Worm (Caenorhabditis elegans) whole organism, L1 larva: ENCODE results near the gene nhr-50.

Experiments
- C34B4.2 ChIP-seq: sonication (generic microtip); optimal IDR thresholded peaks from 2 replicates; lab custom pipeline; 2017; ENCODE audit warnings: mild to moderate bottlenecking, missing genetic modification characterization, missing compliant biosample characterization
- Y116A8C.19 ChIP-seq: sonication (generic microtip); optimal IDR thresholded peaks from 2 replicates; lab custom pipeline; 2016; ENCODE audit warnings: missing compliant biosample characterization, missing genetic modification characterization, borderline replicate concordance
- ama-1 ChIP-seq: fragments of 150-350 bp; optimal IDR thresholded peaks from 2 replicates; lab custom pipeline; 2014
- dsc-1 ChIP-seq: sonication (generic microtip); optimal IDR thresholded peaks from 2 replicates; lab custom pipeline; 2016; ENCODE audit warnings: mild to moderate bottlenecking, missing genetic modification characterization, missing compliant biosample characterization
- egl-27 ChIP-seq, 2 experiments: fragments of 150-350 bp in 1 of 2; sonication (generic microtip); optimal IDR thresholded peaks; 3 replicates each; lab custom pipeline; 2017 to 2018; ENCODE audit warnings: missing biosample characterization in 2 of 2, missing genetic modification characterization in 2 of 2, missing genetic modification reagents in 2 of 2
- fos-1 ChIP-seq: fragments of 150-350 bp; optimal IDR thresholded peaks from 2 replicates; lab custom pipeline; 2014; ENCODE audit warnings: missing biosample characterization, missing genetic modification characterization
- lin-13 ChIP-seq: fragments of 150-350 bp; optimal IDR thresholded peaks from 2 replicates; lab custom pipeline; 2014; ENCODE audit warnings: missing biosample characterization, missing genetic modification reagents, missing genetic modification characterization
- lin-15B ChIP-seq: fragments of 150-350 bp; sonication (generic microtip); optimal IDR thresholded peaks from 3 replicates; lab custom pipeline; 2014; ENCODE audit warnings: missing biosample characterization, missing genetic modification characterization
- nhr-28 ChIP-seq: fragments of 150-350 bp; optimal IDR thresholded peaks from 2 replicates; lab custom pipeline; 2014; ENCODE audit warnings: missing biosample characterization, missing genetic modification characterization
- nhr-77 ChIP-seq: fragments of 150-350 bp; optimal IDR thresholded peaks from 2 replicates; lab custom pipeline; 2014; ENCODE audit warnings: missing biosample characterization, missing genetic modification characterization
- skn-1 ChIP-seq: fragments of 150-350 bp; optimal IDR thresholded peaks from 2 replicates; lab custom pipeline; 2014; ENCODE audit warnings: missing biosample characterization, missing genetic modification characterization
- unc-130 ChIP-seq: fragments of 150-350 bp; optimal IDR thresholded peaks from 2 replicates; lab custom pipeline; 2017; ENCODE audit warnings: missing biosample characterization, missing genetic modification characterization, inconsistent platforms
- ztf-11 ChIP-seq, 2 experiments: sonication (generic microtip); optimal IDR thresholded peaks; 2 replicates each; lab custom pipeline; 2016 to 2017; ENCODE audit warnings: missing genetic modification characterization in 2 of 2, missing biosample characterization in 1 of 2, missing compliant biosample characterization in 1 of 2

ce11 chrV:16045837-16046236 lies 45.4 kb upstream of the nhr-50 start, which contains the start of gene T10C6.15:
- TF ChIP-seq lin-15B: no peak
- TF ChIP-seq nhr-28 (tag; lab: Kevin White, UChicago): no peak
- TF ChIP-seq ama-1 (lab: Kevin White, UChicago): no peak
- no peak for TF ChIP-seq C34B4.2 (tag; lab: Kevin White, UChicago)
- no peak for TF ChIP-seq lin-13 (GFP tag; lab: Kevin White, UChicago)
- no peak for TF ChIP-seq ztf-11 (tag; optimal IDR thresholded peaks at IDR 0.05; lab: Kevin White, UChicago)
- TF ChIP-seq skn-1 (tag; lab: Kevin White, UChicago): no peak
- no peak for TF ChIP-seq dsc-1 (tag; lab: Kevin White, UChicago)
- no peak for TF ChIP-seq nhr-77
- no peak for TF ChIP-seq egl-27 (tag; optimal IDR thresholded peaks at IDR 0.05; lab: Kevin White, UChicago)
- TF ChIP-seq Y116A8C.19: no peak
- no peak for TF ChIP-seq unc-130 (tag; lab: Kevin White, UChicago)
- no peak for TF ChIP-seq fos-1
